Worm (Caenorhabditis elegans) whole organism, L4 larva: ENCODE measurements around the gene Y50D7A.8.

Source experiments
- ceh-28 ChIP-seq: fragments of 150-350 bp; optimal IDR thresholded peaks from 2 replicates; lab custom pipeline; 2014; ENCODE audit warnings: missing biosample characterization, missing genetic modification reagents, missing genetic modification characterization
- mep-1 ChIP-seq: fragments of 150-350 bp; sonication (generic microtip); optimal IDR thresholded peaks from 3 replicates; lab custom pipeline; 2014; ENCODE audit warnings: missing biosample characterization, missing genetic modification characterization
- nhr-11 ChIP-seq: fragments of 150-350 bp; optimal IDR thresholded peaks from 2 replicates; lab custom pipeline; 2014; ENCODE audit warnings: missing biosample characterization, missing genetic modification characterization
- pha-4 ChIP-seq, 2 experiments: fragments of 150-350 bp in 1 of 2; fragments of 200-800 bp in 1 of 2; sonication (Bioruptor generic) in 1 of 2; IDR thresholded peaks in 1 of 2; optimal IDR thresholded peaks in 1 of 2; 2 replicates each; pipeline versions ENCODE4 v1.3.6 to Lab custom; 2014 to 2022; ENCODE audit warnings: missing genetic modification characterization in 2 of 2, missing genetic modification reagents in 2 of 2, missing biosample characterization in 1 of 2, missing compliant biosample characterization in 1 of 2
- snpc-4 ChIP-seq: fragments of 150-350 bp; optimal IDR thresholded peaks from 2 replicates; lab custom pipeline; 2014; ENCODE audit warnings: missing biosample characterization, missing genetic modification characterization
- ztf-7 ChIP-seq: fragments of 150-350 bp; optimal IDR thresholded peaks from 2 replicates; lab custom pipeline; 2014; ENCODE audit warnings: missing biosample characterization, missing genetic modification characterization

ce11 chrIII:347351-347750, 4.3 kb upstream of the Y50D7A.8 start:
- no peak for TF ChIP-seq ceh-28 (tag; lab: Kevin White, UChicago)
- no peak for TF ChIP-seq pha-4 (GFP tag; IDR thresholded peaks at IDR 0.05; lab: Robert Waterston, UW)
- no peak for TF ChIP-seq pha-4 (tag; optimal IDR thresholded peaks at IDR 0.05; lab: Kevin White, UChicago)
- TF ChIP-seq mep-1 (tag; lab: Kevin White, UChicago): no peak
- no peak for TF ChIP-seq snpc-4
- TF ChIP-seq nhr-11 (tag; lab: Kevin White, UChicago): no peak
- no peak for TF ChIP-seq ztf-7 (tag; lab: Kevin White, UChicago)
